Fruit fly (Drosophila melanogaster): ENCODE measurements around the gene MetRS-m.

The MetRS-m gene

dm6 chr3R:14285059-14285953 lies 25.5 kb upstream of the MetRS-m start (continued):
- TF ChIP-seq Xbp1 (GFP tag; optimal IDR thresholded peaks at IDR 0.05) (peak; percentile 17), CG34376 (GFP tag; optimal IDR thresholded peaks at IDR 0.05) (peak; percentile 51), Hr3 (GFP tag; optimal IDR thresholded peaks at IDR 0.05) (peak; percentile 33), Rx (GFP tag; IDR thresholded peaks at IDR 0.05) (no peak), trem (tag; optimal IDR thresholded peaks at IDR 0.05) (no peak), pb (GFP tag; optimal IDR thresholded peaks at IDR 0.05) (no peak), CG9932 (GFP tag; IDR thresholded peaks at IDR 0.05) (no peak), CG10565 (GFP tag; optimal IDR thresholded peaks at IDR 0.05) (no peak), fru (optimal IDR thresholded peaks at IDR 0.05) (no peak), E2f2 (GFP tag; IDR thresholded peaks at IDR 0.05) (no peak), shn (GFP tag; optimal IDR thresholded peaks at IDR 0.05) (no peak), lab (GFP tag; optimal IDR thresholded peaks at IDR 0.05) (peak; percentile 42), CG8388 (GFP tag; optimal IDR thresholded peaks at IDR 0.05) (no peak), Kr (GFP tag; optimal IDR thresholded peaks at IDR 0.05) (no peak), CG6791 (GFP tag; IDR thresholded peaks at IDR 0.05; ENCODE audit: partially characterized antibody) (no peak), CG12744 (GFP tag; optimal IDR thresholded peaks at IDR 0.05) (no peak), CG13894 (tag; optimal IDR thresholded peaks at IDR 0.05) (no peak), cad (GFP tag; optimal IDR thresholded peaks at IDR 0.05) (peak; percentile 45), grn (GFP tag; optimal IDR thresholded peaks at IDR 0.05) (no peak), bcd (GFP tag; optimal IDR thresholded peaks at IDR 0.05) (peak; percentile 18), Taf1 (GFP tag; IDR thresholded peaks at IDR 0.05) (no peak), zen2 (GFP tag; IDR thresholded peaks at IDR 0.05; ENCODE audit: partially characterized antibody) (no peak), gsb-n (tag; optimal IDR thresholded peaks at IDR 0.05) (peak; percentile 19), pfk (GFP tag; optimal IDR thresholded peaks at IDR 0.05) (no peak), Hand (GFP tag; optimal IDR thresholded peaks at IDR 0.05) (no peak), BEAF-32 (GFP tag; optimal IDR thresholded peaks at IDR 0.05) (no peak), peb (GFP tag; IDR thresholded peaks at IDR 0.05) (no peak), yki (optimal IDR thresholded peaks at IDR 0.05) (peak; percentile 2), bbx (GFP tag; IDR thresholded peaks at IDR 0.05; ENCODE audit: partially characterized antibody) (no peak), MBD-R2 (GFP tag; IDR thresholded peaks at IDR 0.05) (no peak), Hsf (GFP tag; optimal IDR thresholded peaks at IDR 0.05) (no peak), CG6813 (GFP tag; optimal IDR thresholded peaks at IDR 0.05) (peak; percentile 16), CG13624 (GFP tag; optimal IDR thresholded peaks at IDR 0.05) (no peak), CG17328 (GFP tag; IDR thresholded peaks at IDR 0.05) (no peak), lilli (GFP tag; optimal IDR thresholded peaks at IDR 0.05) (peak; percentile 40), CG2202 (tag; optimal IDR thresholded peaks at IDR 0.05) (no peak), esg (GFP tag; conservative IDR thresholded peaks at IDR 0.05) (no peak), CG12071 (GFP tag; optimal IDR thresholded peaks at IDR 0.05) (no peak), tio (GFP tag; optimal IDR thresholded peaks at IDR 0.05) (peak; percentile 34), CG9876 (GFP tag; optimal IDR thresholded peaks at IDR 0.05) (no peak), sens-2 (GFP tag; IDR thresholded peaks at IDR 0.05) (no peak), CG11247 (GFP tag; IDR thresholded peaks at IDR 0.05) (no peak), seq (GFP tag; IDR thresholded peaks at IDR 0.05) (no peak), Poxn (GFP tag; IDR thresholded peaks at IDR 0.05) (no peak), ewg (GFP tag; optimal IDR thresholded peaks at IDR 0.05) (peak; percentile 3), Hr39 (optimal IDR thresholded peaks at IDR 0.05) (no peak), ro (GFP tag; IDR thresholded peaks at IDR 0.05) (no peak), Hey (tag; optimal IDR thresholded peaks at IDR 0.05) (no peak), D (optimal IDR thresholded peaks at IDR 0.05) (no peak), D (GFP tag; optimal IDR thresholded peaks at IDR 0.05) (no peak), Opbp (GFP tag; IDR thresholded peaks at IDR 0.05; ENCODE audit: partially characterized antibody) (no peak)

Data from whole organism, embryonic.